Worm (Caenorhabditis elegans): Measurements from ENCODE around the gene C25D7.15.

ce11 chrV:15087207-15087706 lies 27.6 kb downstream of the C25D7.15 start, which contains the start of the genes C01G10.15 and C01G10.6:
- TF ChIP-seq ref-1 (GFP tag; conservative IDR thresholded peaks at IDR 0.05) (no peak), flt-1 (GFP tag; IDR thresholded peaks at IDR 0.05) (no peak), klf-2 (GFP tag; conservative IDR thresholded peaks at IDR 0.05) (no peak), T22C8.4 (GFP tag; IDR thresholded peaks at IDR 0.05) (no peak), ztf-23 (GFP tag; IDR thresholded peaks at IDR 0.05) (no peak), tab-1 (GFP tag; IDR thresholded peaks at IDR 0.05) (no peak), ztf-29 (GFP tag; IDR thresholded peaks at IDR 0.05) (no peak), med-1 (GFP tag; optimal IDR thresholded peaks at IDR 0.05; ENCODE audit: insufficient read depth) (no peak)
